Worm (Caenorhabditis elegans): ENCODE measurements around the gene aat-3.

DNA sequence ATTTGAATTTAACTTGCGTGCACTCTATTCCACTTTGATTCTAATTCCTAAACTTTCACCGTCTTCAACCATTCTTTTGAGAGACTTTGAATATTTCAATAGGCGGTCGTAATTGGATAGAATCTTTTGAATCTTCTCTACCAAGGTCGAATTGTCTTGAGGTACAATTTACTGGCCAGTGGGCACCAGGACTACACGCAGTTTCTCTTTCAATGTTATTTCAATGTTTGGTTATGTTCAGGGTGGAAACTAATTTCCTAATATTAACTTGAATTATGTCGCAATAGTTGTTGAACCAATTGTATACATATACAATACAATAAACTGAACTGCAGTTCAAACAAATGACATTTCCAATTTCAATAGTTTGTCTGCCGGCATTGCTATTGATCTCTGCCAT is 36.0 kb downstream of the aat-3 start:
- TF ChIP-seq ceh-8 (GFP tag; optimal IDR thresholded peaks at IDR 0.05) = no peak
- TF ChIP-seq unc-62 (GFP tag; optimal IDR thresholded peaks at IDR 0.05) = no peak
- no peak for TF ChIP-seq zip-4 (GFP tag; optimal IDR thresholded peaks at IDR 0.05)
- no peak for TF ChIP-seq elt-3 (tag; optimal IDR thresholded peaks at IDR 0.05)
- no peak for TF ChIP-seq sup-37 (GFP tag; optimal IDR thresholded peaks at IDR 0.05)
- TF ChIP-seq nhr-11 (tag; optimal IDR thresholded peaks at IDR 0.05) = no peak
- TF ChIP-seq pqm-1 (tag; optimal IDR thresholded peaks at IDR 0.05) = no peak
